Fruit fly (Drosophila melanogaster): ENCODE results near the gene CG5262.

dm6 chr3L:20379496-20379895 lies 50.8 kb downstream of the CG5262 start:
- TF ChIP-seq CG8478 (optimal IDR thresholded peaks at IDR 0.05) = no peak
- TF ChIP-seq CTCF (optimal IDR thresholded peaks at IDR 0.05) = no peak
